Fruit fly (Drosophila melanogaster) whole organism: Measurements from ENCODE around the gene schlank.

Experiments
- CG8478 ChIP-seq: fragments of >200 bp; optimal IDR thresholded peaks from 2 replicates; lab custom pipeline; 2018; ENCODE audit warnings: inconsistent platforms
- Dll ChIP-seq: fragments of >200 bp; optimal IDR thresholded peaks from 2 replicates; lab custom pipeline; 2017
- EcR ChIP-seq, 2 experiments: fragments of >200 bp; optimal IDR thresholded peaks; 2 replicates each; lab custom pipeline; 2017; ENCODE audit warnings: missing biosample characterization in 2 of 2, missing genetic modification characterization in 2 of 2, missing genetic modification reagents in 2 of 2
- psq ChIP-seq: fragments of >200 bp; optimal IDR thresholded peaks from 2 replicates; lab custom pipeline; 2017
- usp ChIP-seq: fragments of >200 bp; optimal IDR thresholded peaks from 2 replicates; lab custom pipeline; 2017; ENCODE audit warnings: missing biosample characterization, missing genetic modification characterization, mixed read lengths

- TF ChIP-seq usp (GFP tag; lab: Kevin White, UChicago) (no peak), EcR (GFP tag; optimal IDR thresholded peaks at IDR 0.05; lab: Kevin White, UChicago) (no peak), Dll (lab: Kevin White, UChicago) (no peak), psq (lab: Kevin White, UChicago) (no peak), CG8478 (lab: Kevin White, UChicago) (no peak)
These were observed 16.4 kb upstream of the schlank start, which contains the start of gene CG11700 for dm6 chrX:6283470-6283869.
